Worm (Caenorhabditis elegans) whole organism, young adult: Measurements from ENCODE around the gene T26C5.5.

Experiments used
- B0336.3 ChIP-seq: fragments of 200-800 bp; sonication (Bioruptor generic); IDR thresholded peaks from 2 replicates; pipeline ENCODE4 v1.3.6; 2022; ENCODE audit warnings: missing genetic modification characterization, missing compliant biosample characterization
- D2030.7 ChIP-seq: fragments of 200-800 bp; sonication (Bioruptor generic); IDR thresholded peaks from 2 replicates; pipeline ENCODE4 v1.3.6; 2022; ENCODE audit warnings: missing genetic modification reagents, missing genetic modification characterization, missing compliant biosample characterization
- F33H1.4 ChIP-seq: fragments of 200-800 bp; sonication (Bioruptor generic); IDR thresholded peaks from 2 replicates; pipeline ENCODE4 v1.3.6; 2022; ENCODE audit warnings: missing genetic modification reagents, missing genetic modification characterization, missing compliant biosample characterization
- K11D2.4 ChIP-seq: fragments of 200-800 bp; sonication (Bioruptor generic); IDR thresholded peaks from 2 replicates; pipeline ENCODE4 v1.3.6; 2022; ENCODE audit warnings: missing genetic modification reagents, missing genetic modification characterization, missing compliant biosample characterization
- T26A5.8 ChIP-seq: sonication (generic microtip); optimal IDR thresholded peaks from 2 replicates; lab custom pipeline; 2016; ENCODE audit warnings: missing genetic modification characterization, missing compliant biosample characterization
- Y67H2A.10 ChIP-seq: fragments of 200-800 bp; sonication (Bioruptor generic); conservative IDR thresholded peaks from 2 replicates; pipeline ENCODE4 v1.3.6; 2022; ENCODE audit warnings: missing genetic modification reagents, missing genetic modification characterization, missing compliant biosample characterization
- Y95B8A.8 ChIP-seq: fragments of 200-800 bp; sonication (Bioruptor generic); IDR thresholded peaks from 2 replicates; pipeline ENCODE4 v1.3.6; 2022; ENCODE audit warnings: missing genetic modification reagents, missing genetic modification characterization, missing compliant biosample characterization
- akir-1 ChIP-seq: fragments of 200-800 bp; sonication (Bioruptor generic); optimal IDR thresholded peaks from 2 replicates; lab custom pipeline; 2018; ENCODE audit warnings: mild to moderate bottlenecking, missing genetic modification characterization, moderate library complexity, missing compliant biosample characterization
- cebp-1 ChIP-seq, 2 experiments: fragments of 200-800 bp in 1 of 2; sonication (Bioruptor generic) in 1 of 2; sonication (generic microtip) in 1 of 2; IDR thresholded peaks in 1 of 2; optimal IDR thresholded peaks in 1 of 2; 2 replicates each; pipeline versions ENCODE4 v1.3.6 to Lab custom; 2017 to 2022; ENCODE audit warnings: missing compliant biosample characterization in 2 of 2, missing genetic modification characterization in 2 of 2, mild to moderate bottlenecking in 1 of 2, missing genetic modification reagents in 1 of 2, moderate library complexity in 1 of 2
- ceh-100 ChIP-seq: fragments of 200-800 bp; sonication (Bioruptor generic); IDR thresholded peaks from 2 replicates; pipeline ENCODE4 v1.3.6; 2022; ENCODE audit warnings: missing genetic modification reagents, missing genetic modification characterization, missing compliant biosample characterization
- ceh-40 ChIP-seq: fragments of 200-800 bp; sonication (Bioruptor generic); IDR thresholded peaks from 2 replicates; pipeline ENCODE4 v1.3.6; 2022; ENCODE audit warnings: missing genetic modification characterization, missing compliant biosample characterization
- ceh-91 ChIP-seq: fragments of 200-800 bp; sonication (Bioruptor generic); IDR thresholded peaks from 2 replicates; pipeline ENCODE4 v1.3.6; 2022; ENCODE audit warnings: missing genetic modification reagents, missing genetic modification characterization, missing compliant biosample characterization
- dox-1 ChIP-seq: fragments of 200-800 bp; sonication (Bioruptor generic); IDR thresholded peaks from 2 replicates; pipeline ENCODE4 v1.3.6; 2022; ENCODE audit warnings: missing genetic modification reagents, missing genetic modification characterization, missing compliant biosample characterization
- dpff-1 ChIP-seq: sonication (generic microtip); optimal IDR thresholded peaks from 2 replicates; lab custom pipeline; 2017; ENCODE audit warnings: mild to moderate bottlenecking, missing genetic modification characterization, missing compliant biosample characterization
- dpl-1 ChIP-seq: fragments of 150-350 bp; optimal IDR thresholded peaks from 2 replicates; lab custom pipeline; 2014; ENCODE audit warnings: missing biosample characterization, missing genetic modification reagents, missing genetic modification characterization
- efl-1 ChIP-seq: fragments of 150-350 bp; optimal IDR thresholded peaks from 2 replicates; lab custom pipeline; 2014; ENCODE audit warnings: missing biosample characterization, missing genetic modification reagents, missing genetic modification characterization
- ekl-4 ChIP-seq: fragments of 200-800 bp; sonication (Bioruptor generic); IDR thresholded peaks from 2 replicates; pipeline ENCODE4 v1.3.6; 2022; ENCODE audit warnings: missing genetic modification reagents, missing genetic modification characterization, missing compliant biosample characterization
- fkh-3 ChIP-seq: sonication (generic microtip); optimal IDR thresholded peaks from 2 replicates; lab custom pipeline; 2016; ENCODE audit warnings: mild to moderate bottlenecking, missing genetic modification characterization, missing compliant biosample characterization
- him-1 ChIP-seq: sonication (generic microtip); optimal IDR thresholded peaks from 2 replicates; lab custom pipeline; 2016; ENCODE audit warnings: missing genotype, missing genetic modification reagents, missing genetic modification characterization, missing compliant biosample characterization
- hmg-20 ChIP-seq: fragments of 200-800 bp; sonication (Bioruptor generic); IDR thresholded peaks from 2 replicates; pipeline ENCODE4 v1.3.6; 2022; ENCODE audit warnings: missing genetic modification reagents, missing genetic modification characterization, missing compliant biosample characterization
- let-526 ChIP-seq: fragments of 200-800 bp; sonication (Bioruptor generic); IDR thresholded peaks from 2 replicates; pipeline ENCODE4 v1.3.6; 2022; ENCODE audit warnings: missing genetic modification reagents, missing genetic modification characterization, missing compliant biosample characterization
- let-607 ChIP-seq, 2 experiments: fragments of 200-800 bp in 1 of 2; sonication (Bioruptor generic) in 1 of 2; sonication (generic microtip) in 1 of 2; optimal IDR thresholded peaks; 2 replicates each; lab custom pipeline; 2016 to 2018; ENCODE audit warnings: mild to moderate bottlenecking in 2 of 2, missing compliant biosample characterization in 2 of 2, missing genetic modification characterization in 2 of 2, moderate library complexity in 2 of 2, missing genotype in 1 of 2
- lin-26 ChIP-seq: fragments of 200-800 bp; sonication (Bioruptor generic); IDR thresholded peaks from 2 replicates; pipeline ENCODE4 v1.3.6; 2022; ENCODE audit warnings: missing genetic modification reagents, missing genetic modification characterization, missing compliant biosample characterization
- lin-35 ChIP-seq, 3 experiments: fragments of 150-350 bp in 2 of 3; sonication (generic microtip) in 1 of 3; optimal IDR thresholded peaks; 2 replicates each; lab custom pipeline; 2014 to 2018; ENCODE audit warnings: missing biosample characterization in 3 of 3, missing genetic modification characterization in 3 of 3, missing genetic modification reagents in 3 of 3
- madf-3 ChIP-seq: fragments of 200-800 bp; sonication (Bioruptor generic); IDR thresholded peaks from 2 replicates; pipeline ENCODE4 v1.3.6; 2022; ENCODE audit warnings: missing genetic modification reagents, missing genetic modification characterization, missing compliant biosample characterization
- madf-8 ChIP-seq: fragments of 200-800 bp; sonication (Bioruptor generic); conservative IDR thresholded peaks from 2 replicates; pipeline ENCODE4 v1.3.6; 2022; ENCODE audit warnings: missing genetic modification reagents, missing genetic modification characterization, missing compliant biosample characterization
- mel-28 ChIP-seq: sonication (generic microtip); optimal IDR thresholded peaks from 2 replicates; lab custom pipeline; 2016; ENCODE audit warnings: borderline replicate concordance, mild to moderate bottlenecking, missing genetic modification characterization, missing compliant biosample characterization
- mes-4 ChIP-seq: sonication (generic microtip); optimal IDR thresholded peaks from 2 replicates; lab custom pipeline; 2016; ENCODE audit warnings: missing genotype, missing genetic modification characterization, missing compliant biosample characterization
- mxl-1 ChIP-seq: sonication (generic microtip); optimal IDR thresholded peaks from 2 replicates; lab custom pipeline; 2016; ENCODE audit warnings: missing genetic modification characterization, missing compliant biosample characterization
- nfya-1 ChIP-seq: sonication (generic microtip); optimal IDR thresholded peaks from 2 replicates; lab custom pipeline; 2017; ENCODE audit warnings: antibody characterized with exemption, missing compliant biosample characterization, missing genetic modification characterization, borderline replicate concordance; ENCODE audit not compliant: insufficient read depth
- nfya-2 ChIP-seq: fragments of 200-800 bp; sonication (Bioruptor generic); IDR thresholded peaks from 2 replicates; pipeline ENCODE4 v1.3.6; 2022; ENCODE audit warnings: missing genetic modification reagents, missing genetic modification characterization, missing compliant biosample characterization
- nfyb-1 ChIP-seq: fragments of 200-800 bp; sonication (Bioruptor generic); IDR thresholded peaks from 2 replicates; pipeline ENCODE4 v1.3.6; 2022; ENCODE audit warnings: missing genetic modification reagents, missing genetic modification characterization, missing compliant biosample characterization
- nhr-120 ChIP-seq: fragments of 200-800 bp; sonication (Bioruptor generic); IDR thresholded peaks from 2 replicates; pipeline ENCODE4 v1.3.6; 2022; ENCODE audit warnings: missing genetic modification characterization, missing compliant biosample characterization
- nhr-80 ChIP-seq: sonication (generic microtip); optimal IDR thresholded peaks from 2 replicates; lab custom pipeline; 2016; ENCODE audit warnings: missing genetic modification characterization, missing compliant biosample characterization
- rcor-1 ChIP-seq: fragments of 200-800 bp; sonication (Bioruptor generic); IDR thresholded peaks from 2 replicates; pipeline ENCODE4 v1.3.6; 2022; ENCODE audit warnings: missing genetic modification reagents, missing genetic modification characterization, missing compliant biosample characterization
- rec-8 ChIP-seq, 2 experiments: sonication (generic microtip); optimal IDR thresholded peaks; 2 replicates each; lab custom pipeline; 2016; ENCODE audit warnings: mild to moderate bottlenecking in 2 of 2, missing genetic modification characterization in 2 of 2, missing genetic modification reagents in 2 of 2, missing genotype in 2 of 2, missing biosample characterization in 1 of 2, missing compliant biosample characterization in 1 of 2, moderate library complexity in 1 of 2
- repo-1 ChIP-seq: sonication (generic microtip); optimal IDR thresholded peaks from 2 replicates; lab custom pipeline; 2017; ENCODE audit warnings: mild to moderate bottlenecking, missing genetic modification characterization, missing compliant biosample characterization
- somi-1 ChIP-seq: fragments of 200-800 bp; sonication (Bioruptor generic); optimal IDR thresholded peaks from 2 replicates; lab custom pipeline; 2018; ENCODE audit warnings: mild to moderate bottlenecking, missing genetic modification characterization, missing compliant biosample characterization
- sptf-2 ChIP-seq: fragments of 200-800 bp; sonication (Bioruptor generic); optimal IDR thresholded peaks from 2 replicates; lab custom pipeline; 2018; ENCODE audit warnings: mild to moderate bottlenecking, missing genetic modification characterization, missing compliant biosample characterization
- tbx-9 ChIP-seq: sonication (generic microtip); optimal IDR thresholded peaks from 2 replicates; lab custom pipeline; 2016; ENCODE audit warnings: borderline replicate concordance, missing genetic modification characterization, inconsistent platforms, missing compliant biosample characterization
- unc-62 ChIP-seq: fragments of 150-350 bp; optimal IDR thresholded peaks from 2 replicates; lab custom pipeline; 2014; ENCODE audit warnings: missing biosample characterization, missing genetic modification reagents, missing genetic modification characterization
- zfh-2 ChIP-seq: fragments of 200-800 bp; sonication (Bioruptor generic); conservative IDR thresholded peaks from 2 replicates; pipeline ENCODE4 v1.3.6; 2022; ENCODE audit warnings: missing genetic modification reagents, missing genetic modification characterization, missing compliant biosample characterization
- ztf-25 ChIP-seq: fragments of 200-800 bp; sonication (Bioruptor generic); IDR thresholded peaks from 2 replicates; pipeline ENCODE4 v1.3.6; 2022; ENCODE audit warnings: missing genetic modification reagents, missing genetic modification characterization, missing compliant biosample characterization
- ztf-26 ChIP-seq: sonication (generic microtip); optimal IDR thresholded peaks from 2 replicates; lab custom pipeline; 2017; ENCODE audit warnings: missing genetic modification characterization, missing compliant biosample characterization

The T26C5.5 gene

DNA sequence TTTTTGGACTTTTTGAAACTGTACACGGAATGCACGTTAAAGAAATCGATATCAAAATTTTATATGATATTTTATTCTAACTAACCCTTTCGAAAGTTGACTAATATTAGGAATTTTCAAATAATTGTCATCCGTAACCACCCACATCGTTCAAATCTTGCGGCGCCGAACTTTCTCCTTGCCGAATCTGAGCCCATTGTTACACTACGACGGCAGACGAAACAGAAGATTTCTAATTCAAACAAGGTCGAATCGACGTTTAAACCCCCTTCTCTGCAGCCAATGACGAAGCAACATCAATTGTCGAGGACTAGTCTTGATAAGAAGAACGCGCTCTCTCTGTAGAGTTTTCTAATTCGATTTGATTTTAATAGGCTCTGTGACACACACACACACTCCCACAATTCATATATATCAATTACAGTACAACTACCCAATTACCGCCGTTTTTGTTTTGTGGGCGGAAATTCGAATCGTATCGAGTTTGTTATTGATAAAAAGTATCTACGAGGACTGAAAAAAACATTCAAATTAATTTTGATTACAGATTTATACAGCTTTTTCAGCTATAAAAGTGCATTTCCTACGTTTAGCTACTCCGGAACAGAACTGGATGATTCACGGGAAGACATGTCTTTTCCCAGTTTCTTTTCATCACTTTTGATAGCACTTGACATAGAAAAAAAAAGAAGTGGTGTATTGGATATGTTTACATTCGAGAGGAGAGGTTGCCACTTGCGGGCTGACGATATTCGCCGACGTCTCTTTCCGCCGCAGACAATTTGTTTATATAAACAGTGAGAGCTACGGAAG lies 38.0 kb upstream of the T26C5.5 start (continued):
- TF ChIP-seq tbx-9 (no peak), nfyb-1 (0 out of 2 replicates have a peak, but pooled peaks have one; percentile 3), K11D2.4 (GFP tag; lab: Robert Waterston, UW) (0 out of 2 replicates have a peak, but pooled peaks have one; percentile 19), somi-1 (GFP tag; lab: Kevin White, UChicago) (no peak), ceh-40 (GFP tag; lab: Robert Waterston, UW) (no peak), mxl-1 (no peak), zfh-2 (GFP tag; lab: Robert Waterston, UW) (0 out of 2 replicates have a peak, but pooled peaks have one; percentile 43)
- TF ChIP-seq, all 124 proteins: peak for 8

DNA sequence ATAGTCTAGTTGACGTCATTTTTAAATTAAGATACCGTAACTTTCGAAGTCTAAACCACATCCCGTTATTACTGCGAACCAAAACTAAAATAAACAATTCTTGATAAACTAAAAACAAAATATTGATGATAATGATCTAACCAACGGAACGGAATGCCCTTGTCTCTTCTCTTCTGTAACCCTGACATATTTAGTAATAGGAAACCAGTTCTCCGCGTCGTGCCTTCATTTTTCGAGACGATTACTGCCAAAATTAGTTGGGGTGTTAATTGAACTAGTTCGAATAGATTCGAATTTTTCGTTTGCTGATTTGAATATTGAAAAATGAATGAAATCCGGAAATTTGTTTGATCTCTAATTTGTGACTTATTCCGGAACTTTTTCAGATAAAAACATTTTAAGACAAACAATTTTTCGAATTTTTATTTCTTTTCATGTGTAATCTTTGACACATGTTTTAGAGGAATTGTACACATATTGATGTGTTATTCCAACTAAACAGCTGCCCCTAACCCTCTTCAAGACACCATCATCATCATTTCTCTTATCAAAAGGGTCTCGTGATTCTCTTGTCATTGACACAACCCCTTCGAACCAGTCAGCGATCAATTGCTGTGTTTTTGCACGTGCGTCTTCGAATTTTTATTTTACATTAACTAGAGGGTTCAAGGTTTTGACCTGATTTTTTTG lies 37.3 kb upstream of the T26C5.5 start:
- TF ChIP-seq ceh-100 (no peak), nhr-120 (GFP tag; lab: Robert Waterston, UW) (no peak), let-526 (GFP tag; lab: Robert Waterston, UW) (no peak), cebp-1 (GFP tag; IDR thresholded peaks at IDR 0.05; lab: Robert Waterston, UW) (peak; percentile 47; the same call in 1 of the 2 replicates), cebp-1 (tag; optimal IDR thresholded peaks at IDR 0.05; lab: Kevin White, UChicago) (peak; percentile 76), ztf-26 (no peak), lin-26 (no peak), unc-62 (GFP tag; lab: Kevin White, UChicago) (peak; percentile 86), repo-1 (tag; lab: Kevin White, UChicago) (peak; percentile 1), ekl-4 (GFP tag; lab: Robert Waterston, UW) (no peak), dox-1 (GFP tag; lab: Robert Waterston, UW) (0 out of 2 replicates have a peak, but pooled peaks have one; percentile 33), rcor-1 (no peak), fkh-3 (tag; lab: Kevin White, UChicago) (no peak), akir-1 (GFP tag; lab: Kevin White, UChicago) (no peak), lin-35 (GFP tag; optimal IDR thresholded peaks at IDR 0.05; lab: Kevin White, UChicago) (no peak), mel-28 (tag; lab: Kevin White, UChicago) (no peak), efl-1 (no peak), hmg-20 (GFP tag; lab: Robert Waterston, UW) (no peak), T26A5.8 (tag; lab: Kevin White, UChicago) (no peak), mes-4 (no peak), Y67H2A.10 (GFP tag; lab: Robert Waterston, UW) (no peak), F33H1.4 (GFP tag; lab: Robert Waterston, UW) (no peak), dpff-1 (no peak), madf-3 (GFP tag; lab: Robert Waterston, UW) (no peak), madf-8 (no peak), nfya-1 (tag; lab: Kevin White, UChicago) (no peak), let-607 (tag; optimal IDR thresholded peaks at IDR 0.05; lab: Kevin White, UChicago) (peak in 1 of 2 experiments; percentile 73), ceh-91 (GFP tag; lab: Robert Waterston, UW) (no peak), dpl-1 (GFP tag; lab: Kevin White, UChicago) (no peak), nhr-80 (tag; lab: Kevin White, UChicago) (peak; percentile 67), sptf-2 (no peak), rec-8 (tag; optimal IDR thresholded peaks at IDR 0.05; lab: Kevin White, UChicago) (no peak), ztf-25 (GFP tag; lab: Robert Waterston, UW) (no peak), Y95B8A.8 (GFP tag; lab: Robert Waterston, UW) (0 out of 2 replicates have a peak, but pooled peaks have one; percentile 43), him-1 (tag; lab: Kevin White, UChicago) (no peak), D2030.7 (GFP tag; lab: Robert Waterston, UW) (no peak), nfya-2 (no peak), B0336.3 (GFP tag; lab: Robert Waterston, UW) (peak; percentile 73; the same call in 1 of the 2 replicates)
